Fruit fly (Drosophila melanogaster) whole organism, prepupa: Measurements from ENCODE around the gene CG1750.
A peak's percentile ranks its signal among the peaks of the same experiment; 100 is the strongest.

Experiments
- CG31627 ChIP-seq: fragments of 200-800 bp; sonication (Bioruptor generic); optimal IDR thresholded peaks from 3 replicates; lab custom pipeline; 2016; ENCODE audit warnings: missing biosample characterization, missing genetic modification characterization
- lz ChIP-seq: fragments of 200-800 bp; sonication (Bioruptor generic); optimal IDR thresholded peaks from 3 replicates; lab custom pipeline; 2016; ENCODE audit warnings: missing biosample characterization, missing genetic modification characterization

DNA sequence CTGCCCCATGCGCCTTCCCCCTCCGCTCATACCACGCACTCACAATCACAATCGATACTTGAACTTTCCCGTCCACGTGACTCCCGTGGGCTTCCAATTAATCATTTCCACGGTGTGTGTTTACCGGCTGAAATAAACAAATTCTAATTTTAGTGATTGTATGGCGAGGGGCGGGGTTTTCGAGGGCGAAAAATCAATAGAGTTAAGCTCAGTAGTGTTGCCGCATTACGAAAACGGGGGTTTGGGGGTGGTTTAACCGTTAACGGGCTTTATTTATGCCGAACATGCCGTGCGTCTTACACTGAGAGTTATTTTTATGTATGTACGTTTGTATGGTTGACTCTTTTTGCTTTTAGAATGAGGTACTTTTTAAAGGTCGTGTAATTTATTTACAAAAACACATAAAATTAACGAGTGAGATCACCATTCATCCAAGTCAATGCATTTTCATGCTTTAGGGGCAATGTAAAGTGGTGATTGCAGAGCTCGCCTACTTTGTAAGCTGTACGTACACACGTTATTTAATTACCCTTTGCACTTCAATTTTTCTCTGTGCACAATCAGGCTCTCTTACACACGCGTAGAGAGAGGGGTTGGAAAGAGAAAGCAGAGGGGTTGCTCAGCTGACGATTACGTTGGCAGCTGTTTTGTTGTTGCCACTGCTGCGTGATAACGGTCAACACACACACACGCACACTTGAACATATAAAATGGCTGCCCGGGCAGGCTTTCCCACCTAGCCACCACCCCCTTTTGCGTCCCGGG is 32.4 kb downstream of the CG1750 start:
- peak; percentile 79 for TF ChIP-seq lz
- TF ChIP-seq CG31627 (GFP tag; lab: Kevin White, UChicago) = peak; percentile 78
